Fruit fly (Drosophila melanogaster): Measurements from ENCODE around the gene Fkbp39.

Gene Fkbp39

DNA sequence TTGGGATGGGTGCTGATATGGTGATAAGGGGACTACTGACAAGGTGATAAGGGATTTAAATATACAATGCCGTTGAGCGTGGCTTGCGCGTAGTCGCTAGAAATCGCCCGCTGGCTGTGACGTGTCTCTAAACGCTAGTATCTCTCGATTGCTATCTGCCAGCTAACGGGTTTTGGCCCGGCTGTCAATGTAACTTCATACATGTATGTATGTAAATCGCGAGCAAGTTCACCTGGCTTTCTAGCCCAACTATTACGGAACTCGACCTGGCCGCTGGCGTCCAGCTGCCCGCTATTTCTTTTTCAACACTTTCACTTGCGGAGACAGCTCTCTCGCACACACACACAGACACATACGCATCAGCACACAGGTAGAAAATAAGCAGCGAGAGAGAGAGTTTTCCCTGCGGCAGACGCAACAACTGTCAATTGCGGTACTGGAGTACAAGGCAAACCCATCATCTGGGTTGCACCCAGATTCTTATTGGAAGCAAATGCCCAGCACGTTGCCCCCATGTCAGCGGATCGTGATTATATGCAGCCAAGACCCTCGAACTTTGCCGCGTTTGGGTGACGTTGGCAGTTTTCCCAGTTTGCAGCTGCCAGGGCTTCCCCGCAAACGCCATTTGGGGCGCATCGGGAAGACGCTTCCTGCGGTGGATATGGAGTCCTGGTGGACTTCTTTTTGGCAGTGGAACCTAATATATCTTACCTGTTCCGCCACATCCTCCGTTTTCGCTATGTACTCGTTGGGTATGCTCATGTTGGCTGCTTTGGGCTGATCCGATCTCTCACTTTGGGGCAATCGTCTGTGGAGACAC lies 12.5 kb upstream of the Fkbp39 start (continued):
- TF ChIP-seq CG30431 (GFP tag; optimal IDR thresholded peaks at IDR 0.05) (no peak), Pdp1 (GFP tag; optimal IDR thresholded peaks at IDR 0.05) (peak in 1 of 2 experiments; percentile 52), insv (GFP tag; optimal IDR thresholded peaks at IDR 0.05) (peak in 1 of 2 experiments; percentile 89), Ets65A (GFP tag) (no peak), cg (GFP tag; optimal IDR thresholded peaks at IDR 0.05) (peak; percentile 76), sug (tag; optimal IDR thresholded peaks at IDR 0.05) (peak; percentile 22), CG16779 (GFP tag; IDR thresholded peaks at IDR 0.05) (no peak), CG5180 (GFP tag; optimal IDR thresholded peaks at IDR 0.05) (peak; percentile 44), nerfin-2 (GFP tag; IDR thresholded peaks at IDR 0.05; ENCODE audit: partially characterized antibody) (no peak), sens (GFP tag) (peak; percentile 26), CG11696 (GFP tag; IDR thresholded peaks at IDR 0.05) (peak; percentile 62; the same call in 1 of the 2 replicates), emc (GFP tag; optimal IDR thresholded peaks at IDR 0.05) (no peak), sim (GFP tag; IDR thresholded peaks at IDR 0.05) (0 out of 2 replicates have a peak, but pooled peaks have one; percentile 7), zfh1 (GFP tag; IDR thresholded peaks at IDR 0.05) (no peak), CG10431 (GFP tag; optimal IDR thresholded peaks at IDR 0.05) (peak; percentile 85), ac (GFP tag; optimal IDR thresholded peaks at IDR 0.05) (peak; percentile 10), Med (GFP tag) (peak; percentile 3), CG15479 (GFP tag; optimal IDR thresholded peaks at IDR 0.05) (peak; percentile 80), Elba2 (GFP tag; optimal IDR thresholded peaks at IDR 0.05) (peak; percentile 83), D (optimal IDR thresholded peaks at IDR 0.05) (no peak), D (GFP tag; optimal IDR thresholded peaks at IDR 0.05) (no peak)

DNA sequence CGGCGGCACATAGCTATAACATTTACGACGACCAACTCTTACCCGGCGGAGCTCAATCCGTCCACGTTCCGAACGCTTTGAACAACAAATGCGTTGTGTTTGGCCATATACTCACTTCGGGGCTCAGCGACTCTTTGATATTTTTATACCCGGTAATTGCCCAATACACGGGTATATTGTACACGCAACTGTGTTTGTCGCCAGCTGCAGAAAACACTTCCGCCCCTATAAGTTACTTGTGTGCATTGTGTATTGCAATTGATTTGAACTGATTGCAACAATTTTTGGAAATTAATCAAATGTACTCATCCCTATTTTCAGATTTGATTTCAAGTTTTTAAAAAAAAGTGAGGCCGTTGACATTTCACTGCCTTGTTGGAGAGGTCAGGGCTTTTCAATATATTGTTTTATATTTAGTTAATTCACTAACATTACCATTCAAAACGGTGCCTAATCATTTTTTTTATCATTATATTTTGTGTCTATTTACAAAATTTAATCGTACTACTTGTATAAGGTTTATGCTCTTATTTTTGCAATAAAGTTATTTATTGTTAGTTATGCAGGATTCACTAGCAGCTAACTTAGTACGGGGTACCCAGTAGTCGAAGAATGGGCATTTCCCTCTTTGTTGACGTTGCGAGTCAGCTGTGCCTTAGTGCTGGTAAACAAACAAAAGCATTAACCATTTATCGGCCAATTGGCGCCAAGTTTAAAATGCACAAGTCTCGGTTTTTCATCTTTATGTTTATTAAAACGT lies 10.2 kb upstream of the Fkbp39 start, which contains the start of gene Nagk:
TSS of gene Nagk (minus strand) at position 331 of the 760 bp plus-strand sequence.
- peak; percentile 56; the same call in 1 of the 2 replicates for TF ChIP-seq CG42726 (GFP tag; IDR thresholded peaks at IDR 0.05; ENCODE audit: partially characterized antibody)
- TF ChIP-seq her (GFP tag; optimal IDR thresholded peaks at IDR 0.05), result peak; percentile 40
- peak; percentile 45 for TF ChIP-seq bbx (GFP tag; IDR thresholded peaks at IDR 0.05; ENCODE audit: partially characterized antibody)
- peak; percentile 88 for TF ChIP-seq CG17361 (GFP tag; IDR thresholded peaks at IDR 0.05)
- 0 out of 2 replicates have a peak, but pooled peaks have one; percentile 21 for TF ChIP-seq esg (GFP tag; conservative IDR thresholded peaks at IDR 0.05)
- no peak for TF ChIP-seq CG31365 (tag; optimal IDR thresholded peaks at IDR 0.05)
- no peak for TF ChIP-seq insv (GFP tag; optimal IDR thresholded peaks at IDR 0.05)
- TF ChIP-seq lov (optimal IDR thresholded peaks at IDR 0.05), result no peak
- no peak for TF ChIP-seq lov (GFP tag; IDR thresholded peaks at IDR 0.05)
- peak; percentile 27 for TF ChIP-seq CG2875 (GFP tag; optimal IDR thresholded peaks at IDR 0.05)
- peak; percentile 42 for TF ChIP-seq grau (tag; optimal IDR thresholded peaks at IDR 0.05)
- TF ChIP-seq CG1832 (GFP tag; optimal IDR thresholded peaks at IDR 0.05), result no peak
- TF ChIP-seq CG1233 (GFP tag; optimal IDR thresholded peaks at IDR 0.05), result peak; percentile 61
- TF ChIP-seq Doc2 (GFP tag; IDR thresholded peaks at IDR 0.05), result no peak
- TF ChIP-seq C15 (GFP tag; IDR thresholded peaks at IDR 0.05), result no peak
- TF ChIP-seq PHDP (tag; optimal IDR thresholded peaks at IDR 0.05), result peak; percentile 48
- no peak for TF ChIP-seq Stat92E (GFP tag; optimal IDR thresholded peaks at IDR 0.05)
- no peak for TF ChIP-seq pros (GFP tag; optimal IDR thresholded peaks at IDR 0.05)
- peak; percentile 68 for TF ChIP-seq Hmr (GFP tag; optimal IDR thresholded peaks at IDR 0.05)
- TF ChIP-seq CG5953 (GFP tag; IDR thresholded peaks at IDR 0.05), result 0 out of 2 replicates have a peak, but pooled peaks have one; percentile 40
- no peak for TF ChIP-seq CG7963 (GFP tag; IDR thresholded peaks at IDR 0.05; ENCODE audit: partially characterized antibody)
- peak; percentile 44 for TF ChIP-seq bab2 (GFP tag; optimal IDR thresholded peaks at IDR 0.05)
- peak; percentile 52 for TF ChIP-seq CG13424 (tag; optimal IDR thresholded peaks at IDR 0.05)
- no peak for TF ChIP-seq so (GFP tag; IDR thresholded peaks at IDR 0.05)
- no peak for TF ChIP-seq sqz (GFP tag; optimal IDR thresholded peaks at IDR 0.05)
- TF ChIP-seq CG1603 (tag; optimal IDR thresholded peaks at IDR 0.05), result peak; percentile 48
- TF ChIP-seq CG17912 (GFP tag; optimal IDR thresholded peaks at IDR 0.05), result no peak

Measured in whole organism, embryonic.